Worm (Caenorhabditis elegans): ENCODE results near the gene pafo-1.

pafo-1 gene

ce11 chrV:11490382-11490781 lies 31.1 kb upstream of the pafo-1 start, which contains the start of gene dhs-19:
dhs-19 (minus strand) TSS chrV:11490482.
- TF ChIP-seq sma-3 (GFP tag; optimal IDR thresholded peaks at IDR 0.05) (no peak), elt-1 (tag; optimal IDR thresholded peaks at IDR 0.05) (no peak), ZK546.5 (tag; optimal IDR thresholded peaks at IDR 0.05) (no peak), F13H6.1 (tag; optimal IDR thresholded peaks at IDR 0.05) (no peak), ztf-11 (tag; optimal IDR thresholded peaks at IDR 0.05) (no peak), skn-1 (tag; optimal IDR thresholded peaks at IDR 0.05) (no peak), ceh-82 (tag; optimal IDR thresholded peaks at IDR 0.05) (no peak), ama-1 (optimal IDR thresholded peaks at IDR 0.05) (no peak), snpc-4 (tag; optimal IDR thresholded peaks at IDR 0.05) (no peak), aly-2 (tag; optimal IDR thresholded peaks at IDR 0.05) (no peak), elt-3 (tag; optimal IDR thresholded peaks at IDR 0.05) (no peak), zag-1 (tag; optimal IDR thresholded peaks at IDR 0.05) (no peak), egl-27 (tag; optimal IDR thresholded peaks at IDR 0.05) (no peak), ztf-1 (GFP tag; conservative IDR thresholded peaks at IDR 0.05) (no peak), nhr-23 (tag; optimal IDR thresholded peaks at IDR 0.05) (no peak), nhr-25 (tag; optimal IDR thresholded peaks at IDR 0.05) (no peak)

ce11 chrV:11492456-11492855 lies 29.0 kb upstream of the pafo-1 start, which contains the start of gene T11F9.21:
T11F9.21 (plus strand) TSS chrV:11492756.
- TF ChIP-seq aly-2 (tag; optimal IDR thresholded peaks at IDR 0.05) (no peak), lin-11 (tag; optimal IDR thresholded peaks at IDR 0.05) (no peak), unc-55 (GFP tag; optimal IDR thresholded peaks at IDR 0.05) (no peak), crh-2 (tag; optimal IDR thresholded peaks at IDR 0.05) (no peak), ztf-1 (GFP tag; conservative IDR thresholded peaks at IDR 0.05) (no peak), fos-1 (tag; optimal IDR thresholded peaks at IDR 0.05) (no peak), ama-1 (optimal IDR thresholded peaks at IDR 0.05) (no peak), ceh-16 (tag; optimal IDR thresholded peaks at IDR 0.05) (no peak), nhr-23 (tag; optimal IDR thresholded peaks at IDR 0.05) (no peak), skn-1 (tag; optimal IDR thresholded peaks at IDR 0.05) (no peak), Y55F3AM.14 (GFP tag; optimal IDR thresholded peaks at IDR 0.05) (no peak), ztf-11 (tag; optimal IDR thresholded peaks at IDR 0.05) (no peak), sma-9 (GFP tag; optimal IDR thresholded peaks at IDR 0.05) (no peak), sma-9 (tag; optimal IDR thresholded peaks at IDR 0.05) (no peak), sma-3 (GFP tag; optimal IDR thresholded peaks at IDR 0.05) (no peak)

- no peak for TF ChIP-seq nhr-6 (tag; optimal IDR thresholded peaks at IDR 0.05)
- TF ChIP-seq dmd-4 (tag; optimal IDR thresholded peaks at IDR 0.05), result no peak
- no peak for TF ChIP-seq unc-62 (GFP tag; optimal IDR thresholded peaks at IDR 0.05)
- TF ChIP-seq mbf-1 (tag; optimal IDR thresholded peaks at IDR 0.05), result no peak
- TF ChIP-seq snpc-4 (tag; optimal IDR thresholded peaks at IDR 0.05), result no peak
- TF ChIP-seq mdl-1 (tag; optimal IDR thresholded peaks at IDR 0.05), result no peak
- no peak for TF ChIP-seq nhr-77 (tag; optimal IDR thresholded peaks at IDR 0.05)
- no peak for TF ChIP-seq skn-1 (tag; optimal IDR thresholded peaks at IDR 0.05)
- TF ChIP-seq elt-1 (tag; optimal IDR thresholded peaks at IDR 0.05), result no peak
- no peak for TF ChIP-seq nhr-10 (tag; optimal IDR thresholded peaks at IDR 0.05)
These were observed 25.2 kb upstream of the pafo-1 start, which contains the start of gene htrl-1 for ce11 chrV:11496283-11496682. htrl-1 (minus strand) TSS chrV:11496383.

- no peak for TF ChIP-seq sma-3 (GFP tag; optimal IDR thresholded peaks at IDR 0.05)
- TF ChIP-seq mbf-1 (tag; optimal IDR thresholded peaks at IDR 0.05), result no peak
- TF ChIP-seq F13H6.1 (tag; optimal IDR thresholded peaks at IDR 0.05), result no peak
- no peak for TF ChIP-seq egl-27 (tag; optimal IDR thresholded peaks at IDR 0.05)
- TF ChIP-seq nhr-6 (tag; optimal IDR thresholded peaks at IDR 0.05), result no peak
These were observed 24.0 kb upstream of the pafo-1 start for ce11 chrV:11497475-11497874.

- TF ChIP-seq fos-1 (tag; optimal IDR thresholded peaks at IDR 0.05) (peak; percentile 0), ceh-82 (tag; optimal IDR thresholded peaks at IDR 0.05) (no peak), sma-3 (GFP tag; optimal IDR thresholded peaks at IDR 0.05) (peak; percentile 30), sma-9 (GFP tag; optimal IDR thresholded peaks at IDR 0.05) (peak; percentile 14), sma-9 (tag; optimal IDR thresholded peaks at IDR 0.05) (no peak), ztf-11 (tag; optimal IDR thresholded peaks at IDR 0.05) (no peak), blmp-1 (tag; optimal IDR thresholded peaks at IDR 0.05; ENCODE audit: insufficient read depth) (peak; percentile 48), lin-39 (tag; optimal IDR thresholded peaks at IDR 0.05) (no peak)
These were observed 21.7 kb upstream of the pafo-1 start for ce11 chrV:11499786-11500185.
